Worm (Caenorhabditis elegans): ENCODE results near the gene T21C9.13.

T21C9.13 gene

DNA sequence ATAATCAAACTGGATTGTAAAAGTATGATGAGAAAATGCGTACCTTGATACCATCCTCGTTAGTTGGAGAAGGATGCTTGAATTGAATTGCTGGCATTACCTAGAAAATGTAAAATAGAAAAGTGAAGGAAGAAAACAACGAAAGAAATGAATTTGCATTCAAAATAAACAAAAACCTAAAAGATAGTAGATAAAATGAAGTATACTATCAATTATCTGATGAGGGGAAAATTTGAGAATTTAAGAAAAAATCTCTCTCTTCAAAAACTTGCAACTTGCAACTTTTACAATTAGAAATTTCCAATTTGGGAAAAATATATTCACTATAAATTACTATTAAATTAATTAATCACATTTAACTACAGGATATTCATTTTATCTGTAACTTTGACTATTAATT, 2.3 kb upstream of the T21C9.13 start, which contains the start of gene T21C9.11:
Gene T21C9.11, minus strand, starts transcription at position 101 of the 400 bp plus-strand sequence.
- TF ChIP-seq unc-120 (tag; optimal IDR thresholded peaks at IDR 0.05; ENCODE audit: poor library complexity, severe bottlenecking) (no peak), nhr-2 (tag; optimal IDR thresholded peaks at IDR 0.05) (no peak), lin-13 (tag; optimal IDR thresholded peaks at IDR 0.05) (no peak), mls-2 (tag; optimal IDR thresholded peaks at IDR 0.05) (no peak), nhr-28 (tag; optimal IDR thresholded peaks at IDR 0.05) (no peak), mab-5 (tag; optimal IDR thresholded peaks at IDR 0.05) (no peak), unc-62 (GFP tag; optimal IDR thresholded peaks at IDR 0.05) (no peak), sem-2 (GFP tag; optimal IDR thresholded peaks at IDR 0.05) (no peak), snpc-4 (tag; optimal IDR thresholded peaks at IDR 0.05) (no peak), cnd-1 (tag; optimal IDR thresholded peaks at IDR 0.05) (no peak), ztf-11 (tag; optimal IDR thresholded peaks at IDR 0.05) (no peak), bed-3 (GFP tag; optimal IDR thresholded peaks at IDR 0.05) (no peak), lin-32 (GFP tag; optimal IDR thresholded peaks at IDR 0.05) (no peak), lsy-2 (tag; optimal IDR thresholded peaks at IDR 0.05) (no peak)

DNA sequence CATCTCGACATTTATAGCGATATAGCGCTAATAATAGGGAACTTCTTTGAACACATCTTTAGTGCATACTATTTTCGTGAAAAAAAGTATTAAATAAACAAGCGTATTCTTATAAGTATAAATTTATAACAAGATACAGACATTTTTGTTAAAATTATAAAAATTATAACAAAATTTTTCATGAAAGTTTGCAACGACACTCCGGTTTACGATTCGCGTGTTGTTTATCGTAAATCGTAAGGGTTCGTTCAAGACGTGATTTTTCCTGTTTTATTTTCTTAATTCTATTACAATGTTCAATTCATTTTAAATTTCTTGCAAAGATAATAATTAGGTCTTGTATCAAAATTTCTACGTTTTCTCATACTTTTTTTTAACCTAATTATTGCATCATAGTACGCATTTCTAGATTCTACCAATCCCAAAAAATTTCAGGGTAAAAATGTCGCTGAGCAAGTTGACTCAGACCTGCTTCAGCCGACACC, 1.6 kb downstream of the T21C9.13 start, which contains the start of gene scpl-4:
Gene scpl-4, plus strand, starts transcription at position 435 of the 485 bp plus-strand sequence.
- TF ChIP-seq zip-8 (tag; optimal IDR thresholded peaks at IDR 0.05) (peak; percentile 36), pha-4 (tag; optimal IDR thresholded peaks at IDR 0.05) (no peak)

DNA sequence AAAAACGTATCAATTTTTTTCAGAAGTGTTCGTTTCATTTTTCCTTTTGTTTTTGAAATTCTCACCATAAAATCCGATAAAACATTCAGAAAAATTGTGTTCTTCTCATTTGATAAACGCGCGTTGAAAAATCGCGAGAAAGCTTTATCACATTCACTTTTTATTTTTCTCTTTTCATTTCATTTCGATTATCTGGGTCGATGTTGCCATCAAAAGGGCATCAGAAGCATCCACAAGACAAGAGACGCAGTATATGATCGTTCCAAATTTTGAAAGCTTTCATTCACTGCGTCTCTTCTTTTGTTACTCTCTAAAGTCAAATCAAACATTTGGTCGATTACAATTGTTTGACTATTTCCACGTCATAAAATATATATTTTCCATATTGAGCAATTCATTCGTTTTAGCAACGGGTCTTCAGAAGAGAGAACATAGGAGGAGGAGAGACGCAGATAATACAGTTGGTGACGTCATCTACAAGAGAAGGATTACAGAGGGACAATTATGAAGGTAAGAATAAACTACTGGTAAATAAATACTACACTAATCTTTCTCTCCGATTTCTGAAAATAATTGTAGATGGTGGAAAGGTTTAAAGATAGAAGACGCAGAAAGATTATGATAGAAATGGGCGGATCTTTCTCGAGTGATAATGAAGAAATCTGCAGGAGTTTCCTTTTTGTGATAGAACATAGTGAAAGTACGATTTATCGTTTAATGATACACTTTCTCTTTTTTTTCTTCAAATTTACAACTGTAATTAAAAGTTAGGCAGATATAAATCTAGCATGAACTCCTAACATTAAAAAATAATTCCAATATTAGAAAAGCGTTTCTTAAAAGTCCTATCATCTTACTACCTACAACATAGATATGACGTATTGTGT, 5.2 kb downstream of the T21C9.13 start, which contains the start of gene H27A22.1:
Gene H27A22.1, plus strand, starts transcription at position 505 of the 887 bp plus-strand sequence.
- no peak for TF ChIP-seq nhr-28 (tag; optimal IDR thresholded peaks at IDR 0.05)
- TF ChIP-seq elt-3 (tag; optimal IDR thresholded peaks at IDR 0.05), result no peak
- no peak for TF ChIP-seq lin-13 (tag; optimal IDR thresholded peaks at IDR 0.05)
- no peak for TF ChIP-seq nhr-76 (tag; optimal IDR thresholded peaks at IDR 0.05)
- TF ChIP-seq bed-3 (GFP tag; optimal IDR thresholded peaks at IDR 0.05), result no peak
- no peak for TF ChIP-seq lsy-2 (tag; optimal IDR thresholded peaks at IDR 0.05)
- TF ChIP-seq M03D4.4 (tag; optimal IDR thresholded peaks at IDR 0.05), result no peak
- peak; percentile 60 for TF ChIP-seq zip-8 (tag; optimal IDR thresholded peaks at IDR 0.05)
- no peak for TF ChIP-seq ceh-43 (GFP tag; optimal IDR thresholded peaks at IDR 0.05)
- TF ChIP-seq sem-2 (GFP tag; optimal IDR thresholded peaks at IDR 0.05), result no peak
- no peak for TF ChIP-seq lin-32 (GFP tag; optimal IDR thresholded peaks at IDR 0.05)
- no peak for TF ChIP-seq ztf-11 (tag; optimal IDR thresholded peaks at IDR 0.05)
- no peak for TF ChIP-seq mls-2 (tag; optimal IDR thresholded peaks at IDR 0.05)
- no peak for TF ChIP-seq mab-5 (tag; optimal IDR thresholded peaks at IDR 0.05)
- no peak for TF ChIP-seq snpc-4 (tag; optimal IDR thresholded peaks at IDR 0.05)
- no peak for TF ChIP-seq ceh-83 (GFP tag; optimal IDR thresholded peaks at IDR 0.05)
- peak; percentile 6 for TF ChIP-seq nhr-2 (tag; optimal IDR thresholded peaks at IDR 0.05)
- TF ChIP-seq elt-1 (tag; optimal IDR thresholded peaks at IDR 0.05; ENCODE audit: borderline replicate concordance, insufficient read depth), result no peak
- TF ChIP-seq pha-4 (tag; optimal IDR thresholded peaks at IDR 0.05), result no peak
- TF ChIP-seq ceh-39 (tag; optimal IDR thresholded peaks at IDR 0.05), result no peak
- TF ChIP-seq hlh-1 (tag; optimal IDR thresholded peaks at IDR 0.05), result no peak
- TF ChIP-seq blmp-1 (tag; optimal IDR thresholded peaks at IDR 0.05), result peak; percentile 32
- no peak for TF ChIP-seq ces-1 (GFP tag; optimal IDR thresholded peaks at IDR 0.05)

DNA sequence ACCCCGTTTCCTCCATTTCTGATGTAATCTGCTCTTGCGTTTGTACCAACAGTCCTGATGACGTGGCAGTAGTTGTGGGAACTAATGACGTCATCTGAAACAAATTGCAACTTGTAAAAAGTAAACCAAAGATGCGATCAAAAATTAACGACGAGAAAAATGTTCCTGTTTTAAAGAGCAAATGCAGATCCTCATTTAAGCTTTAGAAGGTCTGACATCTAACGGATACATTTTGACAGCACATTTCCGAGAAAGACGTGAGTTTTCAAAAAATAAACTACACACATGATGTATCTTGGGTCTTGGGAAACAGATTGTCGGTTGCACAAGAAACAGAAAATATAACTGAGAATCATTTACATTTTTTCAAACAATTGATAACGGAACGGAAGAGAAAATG, 18.4 kb downstream of the T21C9.13 start, which contains the start of gene H09F14.1:
Gene H09F14.1, minus strand, starts transcription at position 101 of the 400 bp plus-strand sequence.
- peak; percentile 19 for TF ChIP-seq zip-8 (tag; optimal IDR thresholded peaks at IDR 0.05)
- no peak for TF ChIP-seq nhr-12 (tag; optimal IDR thresholded peaks at IDR 0.05)

DNA sequence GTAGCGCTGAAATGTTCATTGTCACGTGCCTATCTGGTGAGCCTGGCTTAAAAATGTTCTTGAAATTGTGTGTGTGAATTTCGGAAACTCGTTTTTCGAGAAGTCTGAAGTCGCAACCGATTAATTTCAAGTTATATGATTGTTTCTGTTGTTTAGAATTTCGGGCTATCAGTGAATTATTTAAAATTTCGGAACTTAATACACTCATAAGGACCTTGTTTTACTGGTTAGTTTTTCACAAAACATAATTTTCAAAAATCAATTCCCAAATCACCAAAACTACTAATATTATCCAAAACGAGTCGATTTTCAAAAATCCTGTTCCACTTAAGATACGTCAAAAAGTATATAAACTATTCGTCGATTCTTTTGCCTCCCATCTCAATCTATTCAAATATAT, 33.4 kb downstream of the T21C9.13 start:
- TF ChIP-seq mab-5 (tag; optimal IDR thresholded peaks at IDR 0.05) (no peak), mep-1 (tag; optimal IDR thresholded peaks at IDR 0.05) (no peak), nhr-237 (tag; optimal IDR thresholded peaks at IDR 0.05) (no peak)

Measured in whole organism, mixed stage, embryonic.